Worm (Caenorhabditis elegans) whole organism, L1 larva: ENCODE data around the gene hcp-3.

Experiments
- F16B12.6 ChIP-seq: fragments of 150-350 bp; optimal IDR thresholded peaks from 2 replicates; lab custom pipeline; 2014; ENCODE audit warnings: missing biosample characterization, missing genetic modification characterization
- ceh-82 ChIP-seq, 3 experiments: fragments of 150-350 bp in 1 of 3; sonication (generic microtip) in 2 of 3; optimal IDR thresholded peaks; 2 replicates each; lab custom pipeline; 2014 to 2017; ENCODE audit warnings: missing biosample characterization in 3 of 3, missing genetic modification characterization in 3 of 3
- ceh-90 ChIP-seq: sonication (generic microtip); optimal IDR thresholded peaks from 2 replicates; lab custom pipeline; 2016; ENCODE audit warnings: missing genetic modification characterization, missing compliant biosample characterization
- ces-1 ChIP-seq: fragments of 150-350 bp; optimal IDR thresholded peaks from 2 replicates; lab custom pipeline; 2014; ENCODE audit warnings: missing biosample characterization, missing genetic modification reagents, missing genetic modification characterization
- fos-1 ChIP-seq: fragments of 150-350 bp; optimal IDR thresholded peaks from 2 replicates; lab custom pipeline; 2014; ENCODE audit warnings: missing biosample characterization, missing genetic modification characterization
- lin-39 ChIP-seq: fragments of 150-350 bp; optimal IDR thresholded peaks from 2 replicates; lab custom pipeline; 2014; ENCODE audit warnings: missing biosample characterization, missing genetic modification reagents, missing genetic modification characterization
- nhr-11 ChIP-seq: fragments of 150-350 bp; optimal IDR thresholded peaks from 2 replicates; lab custom pipeline; 2014; ENCODE audit warnings: missing biosample characterization, missing genetic modification characterization
- nhr-237 ChIP-seq: fragments of 150-350 bp; optimal IDR thresholded peaks from 2 replicates; lab custom pipeline; 2014; ENCODE audit warnings: missing biosample characterization, missing genetic modification characterization
- pag-3 ChIP-seq: sonication (generic microtip); optimal IDR thresholded peaks from 2 replicates; lab custom pipeline; 2017; ENCODE audit warnings: missing genetic modification characterization, mild to moderate bottlenecking, missing compliant biosample characterization, antibody characterized with exemption, borderline replicate concordance; ENCODE audit not compliant: insufficient read depth
- snpc-4 ChIP-seq: fragments of 150-350 bp; optimal IDR thresholded peaks from 2 replicates; lab custom pipeline; 2014; ENCODE audit warnings: missing biosample characterization, missing genetic modification characterization

ce11 chrIII:9620148-9620547 is 3.9 kb upstream of the hcp-3 start:
- TF ChIP-seq pag-3 (tag; lab: Kevin White, UChicago) (no peak), ceh-82 (tag; optimal IDR thresholded peaks at IDR 0.05; lab: Kevin White, UChicago) (no peak), snpc-4 (no peak), nhr-11 (tag; lab: Kevin White, UChicago) (no peak), ces-1 (GFP tag; lab: Kevin White, UChicago) (no peak), F16B12.6 (no peak), fos-1 (no peak), nhr-237 (tag; lab: Kevin White, UChicago) (no peak), lin-39 (tag; lab: Kevin White, UChicago) (no peak), ceh-90 (no peak)
